Fruit fly (Drosophila melanogaster) whole organism: Measurements from ENCODE around the gene CG10467.

ENCODE experiments used
- CG8478 ChIP-seq: fragments of >200 bp; optimal IDR thresholded peaks from 2 replicates; lab custom pipeline; 2018; ENCODE audit warnings: inconsistent platforms
- Dll ChIP-seq: fragments of >200 bp; optimal IDR thresholded peaks from 2 replicates; lab custom pipeline; 2017
- EcR ChIP-seq, 2 experiments: fragments of >200 bp; optimal IDR thresholded peaks; 2 replicates each; lab custom pipeline; 2017; ENCODE audit warnings: missing biosample characterization in 2 of 2, missing genetic modification characterization in 2 of 2, missing genetic modification reagents in 2 of 2
- pan ChIP-seq: fragments of >200 bp; optimal IDR thresholded peaks from 2 replicates; lab custom pipeline; 2017
- psq ChIP-seq: fragments of >200 bp; optimal IDR thresholded peaks from 2 replicates; lab custom pipeline; 2017
- usp ChIP-seq: fragments of >200 bp; optimal IDR thresholded peaks from 2 replicates; lab custom pipeline; 2017; ENCODE audit warnings: missing biosample characterization, missing genetic modification characterization, mixed read lengths

DNA sequence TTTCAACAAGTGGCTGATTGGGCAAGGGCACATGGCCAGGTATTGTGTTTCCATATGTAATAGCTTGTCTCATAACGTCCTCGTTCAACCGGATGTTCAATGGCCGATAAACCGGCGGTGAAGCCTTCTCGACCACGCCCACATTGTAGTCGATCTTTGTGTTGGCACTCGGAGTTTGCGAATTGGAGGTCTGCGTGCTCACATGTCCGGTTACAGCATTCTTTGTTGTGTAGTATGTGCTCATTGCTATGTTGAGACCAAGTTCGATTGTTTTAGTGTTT, 30.8 kb upstream of the CG10467 start:
- TF ChIP-seq CG8478 (lab: Kevin White, UChicago) (no peak), psq (no peak), usp (GFP tag; lab: Kevin White, UChicago) (no peak), Dll (lab: Kevin White, UChicago) (no peak), EcR (GFP tag; optimal IDR thresholded peaks at IDR 0.05; lab: Kevin White, UChicago) (no peak), pan (lab: Kevin White, UChicago) (no peak)
